Fruit fly (Drosophila melanogaster) whole organism, embryonic: ENCODE data around the gene spn-F.

ENCODE experiments used
- Aef1 ChIP-seq: fragments of 200-800 bp; sonication (Bioruptor generic); IDR thresholded peaks from 3 replicates; pipeline ENCODE4 v1.3.6; 2022; ENCODE audit warnings: missing biosample characterization, missing genetic modification characterization
- B-H2 ChIP-seq: fragments of 200-800 bp; sonication (Bioruptor generic); optimal IDR thresholded peaks from 2 replicates; lab custom pipeline; 2018; ENCODE audit warnings: missing biosample characterization, mild to moderate bottlenecking, missing genetic modification characterization
- Blimp-1 ChIP-seq: fragments of 200-800 bp; sonication (Bioruptor generic); optimal IDR thresholded peaks from 3 replicates; lab custom pipeline; 2018; ENCODE audit warnings: missing biosample characterization, missing genetic modification characterization, mild to moderate bottlenecking, moderate library complexity, missing genetic modification reagents
- CG12071 ChIP-seq: fragments of 200-800 bp; sonication (Bioruptor generic); optimal IDR thresholded peaks from 3 replicates; lab custom pipeline; 2018; ENCODE audit warnings: missing biosample characterization, mild to moderate bottlenecking, missing genetic modification characterization
- CG12155 ChIP-seq: fragments of 200-800 bp; sonication (Bioruptor generic); optimal IDR thresholded peaks from 3 replicates; lab custom pipeline; 2016; ENCODE audit warnings: missing biosample characterization, missing genetic modification characterization
- CG12942 ChIP-seq: fragments of 200-800 bp; sonication (Bioruptor generic); optimal IDR thresholded peaks from 3 replicates; lab custom pipeline; 2016; ENCODE audit warnings: missing biosample characterization, missing genetic modification characterization
- CG13296 ChIP-seq: fragments of 200-800 bp; sonication (Bioruptor generic); optimal IDR thresholded peaks from 3 replicates; lab custom pipeline; 2018; ENCODE audit warnings: missing biosample characterization, mild to moderate bottlenecking, missing genetic modification characterization
- CG14050 ChIP-seq: fragments of 200-800 bp; sonication (Bioruptor generic); IDR thresholded peaks from 3 replicates; pipeline ENCODE4 v1.3.6; 2022; ENCODE audit warnings: missing biosample characterization, missing genetic modification characterization
- CG14860 ChIP-seq: fragments of 200-800 bp; sonication (Bioruptor generic); IDR thresholded peaks from 3 replicates; pipeline ENCODE4 v1.3.6; 2022; ENCODE audit warnings: missing biosample characterization, missing genetic modification characterization; ENCODE audit not compliant: partially characterized antibody
- CG16813 ChIP-seq: fragments of 200-800 bp; sonication (Bioruptor generic); IDR thresholded peaks from 3 replicates; pipeline ENCODE4 v1.3.6; 2022; ENCODE audit warnings: missing biosample characterization, missing genetic modification characterization; ENCODE audit not compliant: partially characterized antibody
- CG16815 ChIP-seq: fragments of 200-800 bp; sonication (Bioruptor generic); optimal IDR thresholded peaks from 3 replicates; lab custom pipeline; 2017; ENCODE audit warnings: missing biosample characterization, mild to moderate bottlenecking, missing genetic modification characterization
- CG18011 ChIP-seq: fragments of 200-800 bp; sonication (Bioruptor generic); optimal IDR thresholded peaks from 2 replicates; lab custom pipeline; 2017; ENCODE audit warnings: missing biosample characterization, missing genetic modification characterization, mild to moderate bottlenecking, moderate library complexity, missing genotype
- CG1832 ChIP-seq: fragments of 200-800 bp; sonication (Bioruptor generic); optimal IDR thresholded peaks from 2 replicates; lab custom pipeline; 2017; ENCODE audit warnings: missing biosample characterization, mild to moderate bottlenecking, missing genetic modification characterization, inconsistent platforms
- CG6813 ChIP-seq: fragments of 200-800 bp; sonication (Bioruptor generic); optimal IDR thresholded peaks from 2 replicates; lab custom pipeline; 2017; ENCODE audit warnings: missing biosample characterization, missing genetic modification characterization, mild to moderate bottlenecking, moderate library complexity, missing genetic modification reagents
- CG6854 ChIP-seq: fragments of 200-800 bp; sonication (Bioruptor generic); optimal IDR thresholded peaks from 3 replicates; lab custom pipeline; 2017; ENCODE audit warnings: missing biosample characterization, mild to moderate bottlenecking, missing genetic modification characterization
- CG7357 ChIP-seq: fragments of 200-800 bp; sonication (Bioruptor generic); IDR thresholded peaks from 3 replicates; pipeline ENCODE4 v1.3.6; 2022; ENCODE audit warnings: missing biosample characterization, missing genetic modification characterization
- CG7839 ChIP-seq: fragments of 200-800 bp; sonication (Bioruptor generic); optimal IDR thresholded peaks from 3 replicates; lab custom pipeline; 2018; ENCODE audit warnings: missing biosample characterization, mild to moderate bottlenecking, missing genetic modification characterization, moderate library complexity
- CG8089 ChIP-seq: fragments of 200-800 bp; sonication (Bioruptor generic); optimal IDR thresholded peaks from 3 replicates; lab custom pipeline; 2016; ENCODE audit warnings: missing biosample characterization, missing genetic modification characterization
- CTCF ChIP-seq: fragments of 200-800 bp; sonication (Bioruptor generic); optimal IDR thresholded peaks from 2 replicates; lab custom pipeline; 2017; ENCODE audit warnings: missing biosample characterization, mild to moderate bottlenecking, missing genetic modification characterization, moderate library complexity
- D ChIP-seq, 2 experiments: fragments of 200-800 bp in 1 of 2; fragments of >200 bp in 1 of 2; sonication (Bioruptor generic) in 1 of 2; optimal IDR thresholded peaks; 2 replicates in 1 of 2; 3 replicates in 1 of 2; lab custom pipeline; 2017; ENCODE audit warnings: mild to moderate bottlenecking in 1 of 2, missing biosample characterization in 1 of 2, missing genetic modification characterization in 1 of 2, missing genetic modification reagents in 1 of 2
- Dbx ChIP-seq: fragments of 200-800 bp; sonication (Bioruptor generic); IDR thresholded peaks from 3 replicates; pipeline ENCODE4 v1.3.6; 2022; ENCODE audit warnings: missing biosample characterization, missing genetic modification characterization
- E2f2 ChIP-seq: fragments of 200-800 bp; sonication (Bioruptor generic); IDR thresholded peaks from 2 replicates; pipeline ENCODE4 v1.3.6; 2022; ENCODE audit warnings: missing biosample characterization, missing genetic modification characterization
- Ets65A ChIP-seq: fragments of 200-800 bp; sonication (Bioruptor generic); peaks from one replicate; lab custom pipeline; 2016; ENCODE audit warnings: missing biosample characterization, missing genetic modification characterization
- Fer3 ChIP-seq: fragments of 200-800 bp; sonication (Bioruptor generic); optimal IDR thresholded peaks from 2 replicates; lab custom pipeline; 2018; ENCODE audit warnings: missing biosample characterization, mild to moderate bottlenecking, missing genetic modification characterization, moderate library complexity
- HHEX ChIP-seq: fragments of 200-800 bp; sonication (Bioruptor generic); optimal IDR thresholded peaks from 3 replicates; lab custom pipeline; 2017; ENCODE audit warnings: missing biosample characterization, mild to moderate bottlenecking, missing genetic modification characterization, missing genetic modification reagents
- HLHmδ ChIP-seq: fragments of 200-800 bp; sonication (Bioruptor generic); optimal IDR thresholded peaks from 2 replicates; lab custom pipeline; 2018; ENCODE audit warnings: missing biosample characterization, mild to moderate bottlenecking, missing genetic modification characterization, moderate library complexity
- Jarid2 ChIP-seq: fragments of 200-800 bp; sonication (Bioruptor generic); optimal IDR thresholded peaks from 3 replicates; lab custom pipeline; 2017; ENCODE audit warnings: mild to moderate bottlenecking, missing biosample characterization, missing genetic modification reagents, missing genetic modification characterization
- Nf-YA ChIP-seq: fragments of 200-800 bp; sonication (Bioruptor generic); IDR thresholded peaks from 2 replicates; pipeline ENCODE4 v1.3.6; 2022; ENCODE audit warnings: missing biosample characterization, missing genetic modification characterization
- Nf-YC ChIP-seq: fragments of 200-800 bp; optimal IDR thresholded peaks from 3 replicates; lab custom pipeline; 2019; ENCODE audit warnings: missing biosample characterization, mild to moderate bottlenecking, missing genetic modification characterization, moderate library complexity
- Rfx ChIP-seq: fragments of 200-800 bp; sonication (Bioruptor generic); IDR thresholded peaks from 2 replicates; pipeline ENCODE4 v1.3.6; 2022; ENCODE audit warnings: missing biosample characterization, missing genetic modification characterization
- Stat92E ChIP-seq, 3 experiments: fragments of >200 bp in 2 of 3; fragments of 200-800 bp in 1 of 3; sonication (Bioruptor generic) in 1 of 3; optimal IDR thresholded peaks; 2 replicates each; lab custom pipeline; 2017 to 2019; ENCODE audit warnings: missing biosample characterization in 3 of 3, missing genetic modification characterization in 3 of 3, mild to moderate bottlenecking in 1 of 3, moderate library complexity in 1 of 3
- az2 ChIP-seq: fragments of 200-800 bp; sonication (Bioruptor generic); optimal IDR thresholded peaks from 3 replicates; lab custom pipeline; 2016; ENCODE audit warnings: missing biosample characterization, missing genetic modification characterization
- bcd ChIP-seq: fragments of 200-800 bp; sonication (Bioruptor generic); optimal IDR thresholded peaks from 2 replicates; lab custom pipeline; 2017; ENCODE audit warnings: missing biosample characterization, mild to moderate bottlenecking, missing genetic modification characterization
- croc ChIP-seq: fragments of 200-800 bp; sonication (Bioruptor generic); conservative IDR thresholded peaks from 3 replicates; pipeline ENCODE4 v1.3.6; 2022; ENCODE audit warnings: missing biosample characterization, missing genetic modification characterization
- cwo ChIP-seq: fragments of 200-800 bp; sonication (Bioruptor generic); optimal IDR thresholded peaks from 3 replicates; lab custom pipeline; 2017; ENCODE audit warnings: missing biosample characterization, missing genetic modification characterization, mild to moderate bottlenecking, moderate library complexity, missing genetic modification reagents
- disco-r ChIP-seq: fragments of 200-800 bp; sonication (Bioruptor generic); optimal IDR thresholded peaks from 2 replicates; lab custom pipeline; 2016; ENCODE audit warnings: missing biosample characterization, missing genetic modification characterization
- fd64A ChIP-seq: fragments of 200-800 bp; sonication (Bioruptor generic); optimal IDR thresholded peaks from 3 replicates; lab custom pipeline; 2018; ENCODE audit warnings: missing biosample characterization, mild to moderate bottlenecking, missing genetic modification characterization
- gcm ChIP-seq: fragments of 200-800 bp; sonication (Bioruptor generic); optimal IDR thresholded peaks from 2 replicates; lab custom pipeline; 2019; ENCODE audit warnings: missing biosample characterization, mild to moderate bottlenecking, missing genetic modification characterization, moderate library complexity
- inv ChIP-seq: fragments of 200-800 bp; sonication (Bioruptor generic); IDR thresholded peaks from 2 replicates; pipeline ENCODE4 v1.3.6; 2022; ENCODE audit warnings: missing biosample characterization, missing genetic modification characterization; ENCODE audit not compliant: partially characterized antibody
- kay ChIP-seq: fragments of 200-800 bp; sonication (Bioruptor generic); optimal IDR thresholded peaks from 2 replicates; lab custom pipeline; 2016; ENCODE audit warnings: missing biosample characterization, missing genetic modification characterization
- mam ChIP-seq: fragments of 200-800 bp; sonication (Bioruptor generic); optimal IDR thresholded peaks from 3 replicates; lab custom pipeline; 2016; ENCODE audit warnings: missing biosample characterization, missing genetic modification characterization
- nom ChIP-seq: fragments of 200-800 bp; sonication (Bioruptor generic); optimal IDR thresholded peaks from 2 replicates; lab custom pipeline; 2017; ENCODE audit warnings: missing biosample characterization, missing genetic modification characterization, mild to moderate bottlenecking, moderate library complexity, missing genetic modification reagents
- prd ChIP-seq, 3 experiments: fragments of >200 bp in 2 of 3; fragments of 200-800 bp in 1 of 3; sonication (Bioruptor generic) in 1 of 3; optimal IDR thresholded peaks in 2 of 3; IDR thresholded peaks in 1 of 3; 2 replicates in 2 of 3; 3 replicates in 1 of 3; pipeline versions ENCODE4 v1.3.6 to Lab custom; 2017 to 2022; ENCODE audit warnings: missing biosample characterization in 1 of 3, missing genetic modification characterization in 1 of 3
- ro ChIP-seq: fragments of 200-800 bp; sonication (Bioruptor generic); IDR thresholded peaks from 2 replicates; pipeline ENCODE4 v1.3.6; 2022; ENCODE audit warnings: missing biosample characterization, missing genetic modification characterization
- sqz ChIP-seq: fragments of 200-800 bp; sonication (Bioruptor generic); optimal IDR thresholded peaks from 3 replicates; lab custom pipeline; 2018; ENCODE audit warnings: missing biosample characterization, mild to moderate bottlenecking, missing genetic modification characterization
- toy ChIP-seq: fragments of 200-800 bp; sonication (Bioruptor generic); IDR thresholded peaks from 2 replicates; pipeline ENCODE4 v1.3.6; 2022; ENCODE audit warnings: missing biosample characterization, missing genetic modification characterization
- twi ChIP-seq: fragments of 200-800 bp; optimal IDR thresholded peaks from 2 replicates; lab custom pipeline; 2019; ENCODE audit warnings: missing biosample characterization, mild to moderate bottlenecking, missing genetic modification characterization, moderate library complexity
- vfl ChIP-seq: fragments of 200-800 bp; sonication (Bioruptor generic); optimal IDR thresholded peaks from 2 replicates; lab custom pipeline; 2016; ENCODE audit warnings: missing biosample characterization, missing genetic modification characterization
- zfh2 ChIP-seq: fragments of 200-800 bp; sonication (Bioruptor generic); optimal IDR thresholded peaks from 2 replicates; lab custom pipeline; 2016; ENCODE audit warnings: missing biosample characterization, missing genetic modification characterization

spn-F gene

DNA sequence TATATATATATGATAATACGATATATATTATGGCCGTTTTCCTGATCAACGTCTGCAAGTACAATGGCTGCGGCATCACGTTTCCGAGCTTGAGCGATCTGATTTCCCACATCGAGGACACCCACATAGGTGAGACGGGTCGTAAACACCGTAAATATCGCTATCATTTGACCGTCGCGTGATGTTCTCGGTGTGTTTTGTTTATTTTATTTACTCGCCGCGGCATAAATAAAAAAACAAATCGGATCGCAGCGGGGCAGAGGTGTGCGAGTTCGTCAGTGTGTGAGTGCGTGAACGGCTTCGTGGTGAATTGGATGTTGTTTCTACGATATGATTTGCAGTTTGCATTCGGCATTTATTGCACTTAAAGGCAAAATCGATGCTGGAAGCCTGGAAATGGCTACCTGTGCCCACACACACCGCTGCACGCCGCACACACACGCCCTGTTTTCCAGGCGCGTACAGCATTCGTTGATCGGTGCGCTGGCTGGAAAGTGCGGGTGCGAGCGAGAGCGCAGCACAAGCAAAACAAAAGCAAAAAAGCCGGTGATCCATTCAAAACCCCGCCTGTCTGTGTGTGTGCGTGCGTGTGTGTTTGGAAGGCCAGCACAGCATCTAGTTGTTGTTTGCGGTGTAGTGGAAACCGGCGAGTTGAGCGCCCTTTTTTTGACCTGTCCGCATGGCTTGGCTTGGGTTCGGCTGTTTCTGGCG is 33.4 kb upstream of the spn-F start (continued):
- TF ChIP-seq CG7839 (tag; lab: Kevin White, UChicago): no peak
- TF ChIP-seq mam (GFP tag; lab: Kevin White, UChicago): no peak
- TF ChIP-seq CTCF: no peak
- no peak for TF ChIP-seq CG8089
- TF ChIP-seq Nf-YC (tag; lab: Kevin White, UChicago): peak; percentile 3
- TF ChIP-seq CG1832: peak; percentile 85
- TF ChIP-seq fd64A (GFP tag; lab: Kevin White, UChicago): peak; percentile 41
- TF ChIP-seq az2 (GFP tag; lab: Kevin White, UChicago): no peak
- no peak for TF ChIP-seq CG7357 (GFP tag; lab: Robert Waterston, UW)
- no peak for TF ChIP-seq CG6813 (GFP tag; lab: Kevin White, UChicago)
- TF ChIP-seq Dbx (GFP tag; lab: Robert Waterston, UW): no peak
- no peak for TF ChIP-seq CG16815 (GFP tag; lab: Kevin White, UChicago)
- TF ChIP-seq Blimp-1 (GFP tag; lab: Kevin White, UChicago): no peak
- TF ChIP-seq toy (GFP tag; lab: Robert Waterston, UW): no peak
- peak; percentile 73 for TF ChIP-seq cwo (GFP tag; lab: Kevin White, UChicago)
- peak; percentile 7 for TF ChIP-seq CG6854 (GFP tag; lab: Kevin White, UChicago)
- TF ChIP-seq twi (tag; lab: Kevin White, UChicago): no peak
- no peak for TF ChIP-seq B-H2 (GFP tag; lab: Kevin White, UChicago)
- no peak for TF ChIP-seq Fer3 (tag; lab: Kevin White, UChicago)
- TF ChIP-seq Ets65A (GFP tag; lab: Kevin White, UChicago): no peak
- no peak for TF ChIP-seq ro (GFP tag; lab: Robert Waterston, UW)
- peak; percentile 34 for TF ChIP-seq CG13296 (GFP tag; lab: Kevin White, UChicago)
- TF ChIP-seq CG14050 (GFP tag; lab: Robert Waterston, UW): no peak
- TF ChIP-seq Nf-YA (GFP tag; lab: Robert Waterston, UW): no peak
- TF ChIP-seq CG12942: no peak
- TF ChIP-seq kay (GFP tag; lab: Kevin White, UChicago): no peak
- TF ChIP-seq nom (GFP tag; lab: Kevin White, UChicago): peak; percentile 91
- TF ChIP-seq D (optimal IDR thresholded peaks at IDR 0.05; lab: Kevin White, UChicago): peak; percentile 80
- TF ChIP-seq D (GFP tag; optimal IDR thresholded peaks at IDR 0.05; lab: Kevin White, UChicago): no peak
- TF ChIP-seq croc: no peak
- no peak for TF ChIP-seq prd (optimal IDR thresholded peaks at IDR 0.05; lab: Kevin White, UChicago)
- TF ChIP-seq prd (GFP tag; IDR thresholded peaks at IDR 0.05; lab: Robert Waterston, UW): no peak
- TF ChIP-seq Jarid2 (GFP tag; lab: Kevin White, UChicago): no peak
- TF ChIP-seq HHEX (GFP tag; lab: Kevin White, UChicago): no peak
- no peak for TF ChIP-seq zfh2 (GFP tag; lab: Kevin White, UChicago)
- no peak for TF ChIP-seq disco-r (GFP tag; lab: Kevin White, UChicago)
- TF ChIP-seq CG12155 (GFP tag; lab: Kevin White, UChicago): peak; percentile 88
- TF ChIP-seq Stat92E (GFP tag; optimal IDR thresholded peaks at IDR 0.05; lab: Kevin White, UChicago): no peak
- no peak for TF ChIP-seq CG14860 (GFP tag; lab: Robert Waterston, UW)
- TF ChIP-seq HLHmδ (GFP tag; lab: Kevin White, UChicago): no peak
- TF ChIP-seq vfl (GFP tag; lab: Kevin White, UChicago): no peak
- no peak for TF ChIP-seq CG16813 (GFP tag; lab: Robert Waterston, UW)
- TF ChIP-seq bcd (GFP tag; lab: Kevin White, UChicago): no peak
- TF ChIP-seq CG18011 (GFP tag; lab: Kevin White, UChicago): no peak
- TF ChIP-seq sqz (GFP tag; lab: Kevin White, UChicago): peak; percentile 65
- TF ChIP-seq Rfx (GFP tag; lab: Robert Waterston, UW): no peak
- no peak for TF ChIP-seq inv
- no peak for TF ChIP-seq CG12071 (GFP tag; lab: Kevin White, UChicago)
- TF ChIP-seq Aef1 (GFP tag; lab: Robert Waterston, UW): no peak
- TF ChIP-seq E2f2 (GFP tag; lab: Robert Waterston, UW): no peak
- peak; percentile 1 for TF ChIP-seq gcm (GFP tag; lab: Kevin White, UChicago)
